Fruit fly (Drosophila melanogaster) S2 (cell line): ENCODE data around the gene CG16758.

Source experiments
- CG8478 ChIP-seq: fragments of >200 bp; optimal IDR thresholded peaks from 2 replicates; lab custom pipeline; 2018
- CTCF ChIP-seq, 2 experiments: fragments of >200 bp; optimal IDR thresholded peaks; 2 replicates each; lab custom pipeline; 2018

Gene CG16758

DNA sequence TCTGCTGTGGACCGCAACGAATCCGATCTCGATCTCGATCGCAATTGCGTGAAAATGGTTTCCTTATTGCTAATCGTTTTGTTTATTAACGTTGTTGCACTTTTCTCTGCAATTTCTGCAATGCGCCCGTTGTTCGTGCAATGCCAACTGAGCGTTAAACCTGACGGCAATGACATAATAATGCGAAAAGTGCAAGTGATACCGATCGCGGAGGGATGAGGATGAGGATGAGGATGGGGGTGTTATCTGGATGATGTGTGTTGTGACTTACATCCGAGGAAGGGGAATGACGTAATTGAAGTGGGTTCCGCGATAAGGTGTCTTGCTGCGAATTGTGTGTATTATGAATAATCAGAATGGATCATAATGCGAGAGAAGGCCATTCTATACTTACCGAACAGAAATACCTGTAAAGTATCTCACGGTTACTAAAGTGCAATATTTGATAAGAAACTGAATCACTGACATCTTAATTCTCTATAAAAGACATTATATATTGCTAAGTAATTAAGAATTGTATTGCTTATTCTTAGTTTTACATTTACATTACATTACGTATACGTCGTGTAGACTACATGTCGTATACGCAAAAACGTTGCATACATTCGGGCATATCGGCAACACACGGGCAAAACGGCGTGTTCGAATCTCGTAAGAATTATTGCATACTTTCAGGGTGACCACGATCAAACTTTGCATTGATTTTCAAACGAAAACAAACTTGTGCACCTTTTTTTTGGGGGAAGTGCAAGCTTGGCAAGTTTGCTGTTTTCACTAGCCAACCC lies 17.9 kb downstream of the CG16758 start:
- TF ChIP-seq CTCF (optimal IDR thresholded peaks at IDR 0.05; lab: Kevin White, UChicago) (peak; percentile 58 to 70), CG8478 (no peak)

DNA sequence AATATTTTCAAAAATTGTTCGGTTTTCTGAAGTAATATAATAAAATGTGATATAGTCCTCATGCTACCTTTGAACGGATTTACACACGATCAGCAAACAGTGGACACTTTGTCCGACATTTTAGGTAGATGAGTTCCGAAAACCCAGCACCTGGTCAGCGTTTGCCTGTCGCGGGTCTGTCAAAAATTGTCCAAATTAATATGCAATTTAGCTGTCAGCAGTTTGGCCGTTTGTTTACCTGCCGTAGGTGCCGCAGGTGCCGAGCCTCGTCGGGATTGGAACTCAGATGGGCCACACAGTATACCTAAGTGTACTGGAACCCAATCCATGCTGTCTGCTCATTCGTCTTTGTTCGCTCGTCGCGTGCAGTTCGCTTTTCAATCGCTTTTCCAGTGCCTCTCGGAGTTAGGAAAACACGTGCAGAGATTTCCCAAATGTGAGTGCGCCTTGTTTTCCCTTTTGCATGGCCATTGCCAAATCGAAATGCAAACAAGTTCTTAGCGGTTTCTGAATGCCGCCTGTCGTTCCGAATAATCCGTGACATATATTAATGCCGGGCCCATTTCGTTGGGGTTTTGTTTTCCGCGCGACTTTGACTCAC lies 20.4 kb downstream of the CG16758 start:
- TF ChIP-seq CTCF (optimal IDR thresholded peaks at IDR 0.05; lab: Kevin White, UChicago): no peak
- no peak for TF ChIP-seq CG8478

dm6 chr3L:2481470-2481869 lies 21.9 kb downstream of the CG16758 start:
- TF ChIP-seq CG8478 (no peak), CTCF (optimal IDR thresholded peaks at IDR 0.05; lab: Kevin White, UChicago) (no peak)

- TF ChIP-seq CG8478 (no peak), CTCF (optimal IDR thresholded peaks at IDR 0.05; lab: Kevin White, UChicago) (no peak)
Measured at dm6 chr3L:2480470-2480869, 22.9 kb downstream of the CG16758 start.

- TF ChIP-seq CTCF (optimal IDR thresholded peaks at IDR 0.05; lab: Kevin White, UChicago) (no peak), CG8478 (no peak)
Measured at dm6 chr3L:2479250-2479649, 24.2 kb downstream of the CG16758 start.

DNA sequence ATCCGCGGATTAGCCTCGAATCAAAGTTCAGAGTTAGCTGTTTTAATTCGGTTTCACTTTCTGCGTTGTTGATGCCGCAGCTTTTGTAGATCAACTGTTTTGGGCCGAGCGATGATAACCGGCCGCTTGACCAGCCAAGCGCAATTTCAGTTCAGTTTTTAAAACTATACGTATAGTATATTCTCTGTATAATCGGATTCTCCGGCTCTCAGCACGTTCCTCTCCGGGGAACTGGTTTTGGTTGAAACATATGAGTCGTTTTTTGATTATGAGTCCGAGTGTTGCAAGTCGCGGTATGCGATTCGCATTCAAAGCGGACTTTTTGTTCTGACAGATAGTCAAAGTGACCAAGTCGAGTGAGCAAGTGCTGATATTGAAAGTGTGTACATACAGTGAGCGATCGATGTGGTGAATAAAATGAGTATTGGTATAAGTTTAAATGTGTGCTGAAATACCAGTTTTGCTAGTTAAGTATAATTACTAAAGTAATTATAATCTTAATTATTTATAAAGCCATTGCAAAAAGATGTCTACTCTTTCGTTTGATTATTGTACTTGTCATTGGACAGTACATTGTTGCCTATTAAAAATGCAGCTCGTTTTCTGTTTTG lies 25.0 kb downstream of the CG16758 start, which contains the start of gene Cyp4d20:
Gene Cyp4d20 (minus strand): TSS at position 100 of the 611 bp plus-strand sequence.
- no peak for TF ChIP-seq CTCF (optimal IDR thresholded peaks at IDR 0.05; lab: Kevin White, UChicago)
- no peak for TF ChIP-seq CG8478

- TF ChIP-seq CG8478: no peak
- no peak for TF ChIP-seq CTCF (optimal IDR thresholded peaks at IDR 0.05; lab: Kevin White, UChicago)
Measured at dm6 chr3L:2476941-2477340, 26.5 kb downstream of the CG16758 start.

- TF ChIP-seq CG8478 (no peak), CTCF (optimal IDR thresholded peaks at IDR 0.05; lab: Kevin White, UChicago) (no peak)
Measured at dm6 chr3L:2475564-2476260, 27.7 kb downstream of the CG16758 start, which contains the start of gene CG16762. Gene CG16762, minus strand, starts transcription at chr3L:2475614.

- TF ChIP-seq CG8478 (no peak), CTCF (optimal IDR thresholded peaks at IDR 0.05; lab: Kevin White, UChicago) (no peak)
Measured at dm6 chr3L:2472302-2473016, 30.9 kb downstream of the CG16758 start.

dm6 chr3L:2470735-2471395 lies 32.5 kb downstream of the CG16758 start:
- TF ChIP-seq CTCF (optimal IDR thresholded peaks at IDR 0.05; lab: Kevin White, UChicago) (no peak), CG8478 (no peak)

DNA sequence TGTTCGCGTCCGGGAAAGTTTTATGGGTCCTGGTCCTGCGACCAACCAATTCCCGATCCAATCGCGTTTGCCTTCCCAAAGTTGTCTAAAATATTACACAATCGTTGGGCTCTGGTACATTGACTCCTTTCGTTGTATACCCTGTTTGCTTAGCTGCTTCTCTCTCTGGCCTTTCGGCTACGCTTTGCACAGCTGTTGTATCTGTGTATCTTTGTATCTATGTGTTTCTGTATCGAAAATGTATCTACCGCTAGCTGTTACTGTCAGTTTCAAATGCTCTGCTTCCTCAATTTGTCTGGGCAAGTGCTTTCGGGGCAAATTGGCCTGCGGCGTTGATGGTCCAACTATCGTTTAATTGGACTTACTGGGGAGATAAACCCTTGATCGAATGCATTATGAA lies 33.7 kb downstream of the CG16758 start:
- TF ChIP-seq CTCF (optimal IDR thresholded peaks at IDR 0.05; lab: Kevin White, UChicago) (no peak), CG8478 (no peak)

DNA sequence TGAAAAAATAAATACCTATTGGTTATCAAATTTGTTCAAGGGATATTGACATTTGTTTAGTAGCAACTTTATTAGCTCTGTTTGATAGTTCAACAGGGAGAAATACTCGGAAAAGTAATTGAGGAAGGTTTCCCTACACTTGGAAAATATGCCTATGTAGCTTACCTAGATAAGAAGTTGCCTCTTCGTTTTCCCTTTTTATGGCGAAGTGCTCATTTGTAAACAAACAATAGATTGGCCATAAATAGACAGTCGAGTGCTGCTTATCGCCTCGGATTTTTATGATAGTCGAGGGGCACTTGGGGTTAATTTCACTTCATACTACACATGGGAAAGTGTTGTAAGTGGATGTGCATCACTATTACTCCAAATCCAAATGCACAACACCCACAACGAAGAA lies 34.9 kb downstream of the CG16758 start:
- no peak for TF ChIP-seq CG8478
- TF ChIP-seq CTCF (optimal IDR thresholded peaks at IDR 0.05; lab: Kevin White, UChicago): no peak

DNA sequence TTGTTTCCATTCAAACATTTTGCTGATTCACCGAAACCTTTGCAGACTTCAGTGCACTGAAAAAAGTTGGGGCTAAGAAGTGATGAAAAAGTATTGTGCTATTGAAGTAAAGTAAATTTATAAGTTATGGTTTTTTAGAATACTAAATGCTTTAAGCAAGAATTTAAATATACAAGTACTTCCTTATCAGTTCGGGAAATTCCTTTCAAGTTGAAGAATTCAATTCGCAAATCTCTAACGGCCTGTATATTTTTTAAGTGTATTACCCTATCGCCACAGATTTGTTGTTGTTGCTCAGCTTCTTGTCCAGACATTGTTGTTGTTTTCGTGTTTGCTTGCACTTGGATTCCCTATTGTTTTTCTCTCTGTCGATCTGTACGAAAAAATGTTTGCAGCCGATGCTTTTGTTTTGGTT lies 36.0 kb downstream of the CG16758 start:
- TF ChIP-seq CG8478 (no peak), CTCF (optimal IDR thresholded peaks at IDR 0.05; lab: Kevin White, UChicago) (no peak)

- TF ChIP-seq CTCF (optimal IDR thresholded peaks at IDR 0.05; lab: Kevin White, UChicago) (peak; percentile 99), CG8478 (no peak)
Measured at dm6 chr3L:2466411-2467015, 36.9 kb downstream of the CG16758 start.
